Fruit fly (Drosophila melanogaster) whole organism, embryonic: Measurements from ENCODE around the gene CG13126.
A peak's percentile ranks its signal among the peaks of the same experiment; 100 is the strongest.

ENCODE experiments used
- CG10209 ChIP-seq: fragments of 200-800 bp; sonication (Bioruptor generic); optimal IDR thresholded peaks from 3 replicates; lab custom pipeline; 2017; ENCODE audit warnings: missing biosample characterization, mild to moderate bottlenecking, missing genetic modification characterization, missing genetic modification reagents
- CG10431 ChIP-seq: fragments of 200-800 bp; sonication (Bioruptor generic); optimal IDR thresholded peaks from 3 replicates; lab custom pipeline; 2018; ENCODE audit warnings: missing biosample characterization, mild to moderate bottlenecking, missing genetic modification characterization
- CG12071 ChIP-seq: fragments of 200-800 bp; sonication (Bioruptor generic); optimal IDR thresholded peaks from 3 replicates; lab custom pipeline; 2018; ENCODE audit warnings: missing biosample characterization, mild to moderate bottlenecking, missing genetic modification characterization
- CG12744 ChIP-seq: fragments of 200-800 bp; sonication (Bioruptor generic); optimal IDR thresholded peaks from 2 replicates; lab custom pipeline; 2016; ENCODE audit warnings: missing biosample characterization, missing genetic modification characterization
- CG12942 ChIP-seq: fragments of 200-800 bp; sonication (Bioruptor generic); optimal IDR thresholded peaks from 3 replicates; lab custom pipeline; 2016; ENCODE audit warnings: missing biosample characterization, missing genetic modification characterization
- CG14860 ChIP-seq: fragments of 200-800 bp; sonication (Bioruptor generic); IDR thresholded peaks from 3 replicates; pipeline ENCODE4 v1.3.6; 2022; ENCODE audit warnings: missing biosample characterization, missing genetic modification characterization; ENCODE audit not compliant: partially characterized antibody
- CG15479 ChIP-seq: fragments of 200-800 bp; sonication (Bioruptor generic); optimal IDR thresholded peaks from 3 replicates; lab custom pipeline; 2019; ENCODE audit warnings: missing biosample characterization, mild to moderate bottlenecking, missing genetic modification characterization, moderate library complexity
- CG17829 ChIP-seq: fragments of 200-800 bp; optimal IDR thresholded peaks from 2 replicates; lab custom pipeline; 2019; ENCODE audit warnings: missing biosample characterization, mild to moderate bottlenecking, missing genetic modification characterization, moderate library complexity
- CG2116 ChIP-seq: fragments of 200-800 bp; sonication (Bioruptor generic); optimal IDR thresholded peaks from 3 replicates; lab custom pipeline; 2018; ENCODE audit warnings: missing biosample characterization, mild to moderate bottlenecking, missing genetic modification characterization
- CG2889 ChIP-seq: fragments of 200-800 bp; sonication (Bioruptor generic); IDR thresholded peaks from 3 replicates; pipeline ENCODE4 v1.3.6; 2022; ENCODE audit warnings: missing biosample characterization, missing genetic modification characterization
- CG31441 ChIP-seq: fragments of 200-800 bp; sonication (Bioruptor generic); IDR thresholded peaks from 2 replicates; pipeline ENCODE4 v1.3.6; 2022; ENCODE audit warnings: missing biosample characterization, missing genetic modification characterization
- CG32532 ChIP-seq: fragments of 200-800 bp; sonication (Bioruptor generic); IDR thresholded peaks from 2 replicates; pipeline ENCODE4 v1.3.6; 2022; ENCODE audit warnings: missing biosample characterization, missing genetic modification characterization
- CG42726 ChIP-seq: fragments of 200-800 bp; sonication (Bioruptor generic); IDR thresholded peaks from 2 replicates; pipeline ENCODE4 v1.3.6; 2022; ENCODE audit warnings: missing biosample characterization, missing genetic modification characterization; ENCODE audit not compliant: partially characterized antibody
- CG4617 ChIP-seq: fragments of 200-800 bp; sonication (Bioruptor generic); optimal IDR thresholded peaks from 3 replicates; lab custom pipeline; 2016; ENCODE audit warnings: missing biosample characterization, missing genetic modification characterization, borderline replicate concordance
- CG6683 ChIP-seq: fragments of 200-800 bp; sonication (Bioruptor generic); optimal IDR thresholded peaks from 2 replicates; lab custom pipeline; 2017; ENCODE audit warnings: missing biosample characterization, mild to moderate bottlenecking, missing genetic modification characterization, missing genetic modification reagents
- CG7271 ChIP-seq: fragments of 200-800 bp; sonication (Bioruptor generic); optimal IDR thresholded peaks from 2 replicates; lab custom pipeline; 2018; ENCODE audit warnings: missing biosample characterization, mild to moderate bottlenecking, missing genetic modification characterization, moderate library complexity
- CG7928 ChIP-seq: fragments of 200-800 bp; sonication (Bioruptor generic); optimal IDR thresholded peaks from 2 replicates; lab custom pipeline; 2017; ENCODE audit warnings: missing biosample characterization, mild to moderate bottlenecking, missing genetic modification characterization
- CG9215 ChIP-seq: fragments of 200-800 bp; sonication (Bioruptor generic); IDR thresholded peaks from 2 replicates; pipeline ENCODE4 v1.3.6; 2022; ENCODE audit warnings: missing biosample characterization, missing genetic modification characterization
- CTCF ChIP-seq: fragments of 200-800 bp; sonication (Bioruptor generic); optimal IDR thresholded peaks from 2 replicates; lab custom pipeline; 2017; ENCODE audit warnings: missing biosample characterization, mild to moderate bottlenecking, missing genetic modification characterization, moderate library complexity
- Camta ChIP-seq: fragments of 200-800 bp; sonication (Bioruptor generic); optimal IDR thresholded peaks from 2 replicates; lab custom pipeline; 2016; ENCODE audit warnings: missing biosample characterization, missing genetic modification characterization
- Dfd ChIP-seq, 2 experiments: fragments of >200 bp; optimal IDR thresholded peaks; 2 replicates each; lab custom pipeline; 2017; ENCODE audit warnings: missing biosample characterization in 2 of 2, missing genetic modification characterization in 2 of 2
- Doc2 ChIP-seq: fragments of 200-800 bp; sonication (Bioruptor generic); IDR thresholded peaks from 2 replicates; pipeline ENCODE4 v1.3.6; 2022; ENCODE audit warnings: missing biosample characterization, missing genetic modification characterization
- Ets97D ChIP-seq: fragments of 200-800 bp; sonication (Bioruptor generic); optimal IDR thresholded peaks from 3 replicates; lab custom pipeline; 2016; ENCODE audit warnings: missing biosample characterization, missing genetic modification characterization
- GATAe ChIP-seq: fragments of 200-800 bp; sonication (Bioruptor generic); conservative IDR thresholded peaks from 2 replicates; pipeline ENCODE4 v1.3.6; 2022; ENCODE audit warnings: missing biosample characterization, missing genetic modification characterization
- Neu2 ChIP-seq: fragments of 200-800 bp; sonication (Bioruptor generic); optimal IDR thresholded peaks from 3 replicates; lab custom pipeline; 2016; ENCODE audit warnings: missing biosample characterization, missing genetic modification characterization, borderline replicate concordance
- Sry-β ChIP-seq: fragments of 200-800 bp; sonication (Bioruptor generic); optimal IDR thresholded peaks from 2 replicates; lab custom pipeline; 2018; ENCODE audit warnings: missing biosample characterization, mild to moderate bottlenecking, missing genetic modification characterization, moderate library complexity
- Ssrp ChIP-seq: fragments of 200-800 bp; sonication (Bioruptor generic); optimal IDR thresholded peaks from 2 replicates; lab custom pipeline; 2018; ENCODE audit warnings: missing biosample characterization, mild to moderate bottlenecking, missing genetic modification characterization, moderate library complexity
- YL-1 ChIP-seq: fragments of 200-800 bp; sonication (Bioruptor generic); optimal IDR thresholded peaks from 3 replicates; lab custom pipeline; 2017; ENCODE audit warnings: missing biosample characterization, mild to moderate bottlenecking, missing genetic modification characterization
- ap ChIP-seq: fragments of 200-800 bp; sonication (Bioruptor generic); IDR thresholded peaks from 2 replicates; pipeline ENCODE4 v1.3.6; 2022; ENCODE audit warnings: missing biosample characterization, missing genetic modification characterization
- cad ChIP-seq: fragments of >200 bp; optimal IDR thresholded peaks from 2 replicates; lab custom pipeline; 2017; ENCODE audit warnings: missing biosample characterization, missing genetic modification characterization
- cas ChIP-seq: fragments of 200-800 bp; sonication (Bioruptor generic); IDR thresholded peaks from 2 replicates; pipeline ENCODE4 v1.3.6; 2022; ENCODE audit warnings: missing biosample characterization, missing genetic modification characterization
- chm ChIP-seq: fragments of 200-800 bp; sonication (Bioruptor generic); IDR thresholded peaks from 2 replicates; pipeline ENCODE4 v1.3.6; 2022; ENCODE audit warnings: missing biosample characterization, missing genetic modification characterization
- dimm ChIP-seq: fragments of 200-800 bp; sonication (Bioruptor generic); IDR thresholded peaks from 2 replicates; pipeline ENCODE4 v1.3.6; 2022; ENCODE audit warnings: missing biosample characterization, missing genetic modification characterization
- en ChIP-seq: fragments of 200-800 bp; sonication (Bioruptor generic); optimal IDR thresholded peaks from 2 replicates; lab custom pipeline; 2016; ENCODE audit warnings: missing biosample characterization, missing genetic modification characterization
- gem ChIP-seq: fragments of 200-800 bp; sonication (Bioruptor generic); optimal IDR thresholded peaks from 2 replicates; lab custom pipeline; 2019; ENCODE audit warnings: missing biosample characterization, mild to moderate bottlenecking, missing genetic modification characterization, moderate library complexity
- grau ChIP-seq: fragments of 200-800 bp; optimal IDR thresholded peaks from 3 replicates; lab custom pipeline; 2019; ENCODE audit warnings: missing biosample characterization, mild to moderate bottlenecking, missing genetic modification characterization, moderate library complexity
- kah ChIP-seq: fragments of 200-800 bp; sonication (Bioruptor generic); optimal IDR thresholded peaks from 2 replicates; lab custom pipeline; 2018; ENCODE audit warnings: missing biosample characterization, mild to moderate bottlenecking, missing genetic modification characterization
- lab ChIP-seq: fragments of 200-800 bp; sonication (Bioruptor generic); optimal IDR thresholded peaks from 3 replicates; lab custom pipeline; 2017; ENCODE audit warnings: missing biosample characterization, missing genetic modification characterization, mild to moderate bottlenecking, moderate library complexity, missing genetic modification reagents
- maf-S ChIP-seq: fragments of 200-800 bp; sonication (Bioruptor generic); optimal IDR thresholded peaks from 2 replicates; lab custom pipeline; 2016; ENCODE audit warnings: missing biosample characterization, missing genetic modification characterization
- nmo ChIP-seq: fragments of 200-800 bp; sonication (Bioruptor generic); optimal IDR thresholded peaks from 2 replicates; lab custom pipeline; 2018; ENCODE audit warnings: missing biosample characterization, mild to moderate bottlenecking, missing genetic modification characterization, moderate library complexity
- nom ChIP-seq: fragments of 200-800 bp; sonication (Bioruptor generic); optimal IDR thresholded peaks from 2 replicates; lab custom pipeline; 2017; ENCODE audit warnings: missing biosample characterization, missing genetic modification characterization, mild to moderate bottlenecking, moderate library complexity, missing genetic modification reagents
- psq ChIP-seq: fragments of 200-800 bp; sonication (Bioruptor generic); optimal IDR thresholded peaks from 2 replicates; lab custom pipeline; 2017; ENCODE audit warnings: missing biosample characterization, missing genetic modification characterization
- sisA ChIP-seq: fragments of 200-800 bp; sonication (Bioruptor generic); IDR thresholded peaks from 2 replicates; pipeline ENCODE4 v1.3.6; 2022; ENCODE audit warnings: missing biosample characterization, missing genetic modification characterization
- slou ChIP-seq: fragments of 200-800 bp; sonication (Bioruptor generic); optimal IDR thresholded peaks from 3 replicates; lab custom pipeline; 2016; ENCODE audit warnings: missing biosample characterization, missing genetic modification characterization
- sna ChIP-seq: fragments of 200-800 bp; sonication (Bioruptor generic); IDR thresholded peaks from 2 replicates; pipeline ENCODE4 v1.3.6; 2022; ENCODE audit warnings: missing biosample characterization, missing genetic modification characterization; ENCODE audit not compliant: partially characterized antibody
- tgo ChIP-seq: fragments of 200-800 bp; sonication (Bioruptor generic); IDR thresholded peaks from 3 replicates; pipeline ENCODE4 v1.3.6; 2022; ENCODE audit warnings: missing biosample characterization, missing genetic modification characterization
- tll ChIP-seq, 2 experiments: fragments of 200-800 bp in 1 of 2; fragments of >200 bp in 1 of 2; sonication (Bioruptor generic) in 1 of 2; optimal IDR thresholded peaks; 2 replicates each; lab custom pipeline; 2017 to 2019; ENCODE audit warnings: missing biosample characterization in 2 of 2, missing genetic modification characterization in 2 of 2, mild to moderate bottlenecking in 1 of 2, moderate library complexity in 1 of 2
- trh ChIP-seq: fragments of 200-800 bp; sonication (Bioruptor generic); optimal IDR thresholded peaks from 2 replicates; lab custom pipeline; 2016; ENCODE audit warnings: missing biosample characterization, missing genetic modification characterization
- twi ChIP-seq: fragments of 200-800 bp; optimal IDR thresholded peaks from 2 replicates; lab custom pipeline; 2019; ENCODE audit warnings: missing biosample characterization, mild to moderate bottlenecking, missing genetic modification characterization, moderate library complexity
- vvl ChIP-seq: fragments of 200-800 bp; sonication (Bioruptor generic); IDR thresholded peaks from 2 replicates; pipeline ENCODE4 v1.3.6; 2022; ENCODE audit warnings: missing biosample characterization, missing genetic modification characterization
- z ChIP-seq: fragments of 200-800 bp; sonication (Bioruptor generic); IDR thresholded peaks from 3 replicates; pipeline ENCODE4 v1.3.6; 2022; ENCODE audit warnings: missing biosample characterization, missing genetic modification characterization
- zfh1 ChIP-seq: fragments of 200-800 bp; sonication (Bioruptor generic); IDR thresholded peaks from 3 replicates; pipeline ENCODE4 v1.3.6; 2022; ENCODE audit warnings: missing biosample characterization, missing genetic modification characterization

The CG13126 gene

dm6 chr2L:9963603-9964042 lies 9.6 kb upstream of the CG13126 start, which contains the start of gene CG5850 (continued):
- TF ChIP-seq Neu2 (no peak), slou (GFP tag; lab: Kevin White, UChicago) (no peak), psq (GFP tag; lab: Kevin White, UChicago) (no peak), cad (no peak), trh (no peak), kah (GFP tag; lab: Kevin White, UChicago) (no peak), CG2889 (GFP tag; lab: Robert Waterston, UW) (no peak), CG12071 (GFP tag; lab: Kevin White, UChicago) (no peak), CG7271 (tag; lab: Kevin White, UChicago) (no peak), Dfd (GFP tag; optimal IDR thresholded peaks at IDR 0.05; lab: Kevin White, UChicago) (no peak), gem (tag; lab: Kevin White, UChicago) (peak; percentile 53), Camta (GFP tag; lab: Kevin White, UChicago) (no peak), CTCF (no peak), Ssrp (no peak), CG12942 (GFP tag; lab: Kevin White, UChicago) (no peak), twi (tag; lab: Kevin White, UChicago) (no peak), chm (GFP tag; lab: Robert Waterston, UW) (no peak), cas (no peak), lab (peak; percentile 17), CG7928 (peak; percentile 85), tll (GFP tag; optimal IDR thresholded peaks at IDR 0.05; lab: Kevin White, UChicago) (no peak), vvl (no peak), sisA (no peak), CG42726 (GFP tag; lab: Robert Waterston, UW) (no peak), CG32532 (GFP tag; lab: Robert Waterston, UW) (no peak), sna (GFP tag; lab: Robert Waterston, UW) (0 out of 2 replicates have a peak, but pooled peaks have one; percentile 33), CG17829 (tag; lab: Kevin White, UChicago) (peak; percentile 33), Doc2 (GFP tag; lab: Robert Waterston, UW) (no peak), CG10209 (no peak), grau (tag; lab: Kevin White, UChicago) (peak; percentile 9), CG15479 (no peak), ap (GFP tag; lab: Robert Waterston, UW) (no peak), z (GFP tag; lab: Robert Waterston, UW) (no peak), dimm (GFP tag; lab: Robert Waterston, UW) (no peak), maf-S (GFP tag; lab: Kevin White, UChicago) (no peak), CG2116 (GFP tag; lab: Kevin White, UChicago) (peak; percentile 27), nom (peak; percentile 21), GATAe (GFP tag; lab: Robert Waterston, UW) (no peak), Ets97D (no peak), nmo (GFP tag; lab: Kevin White, UChicago) (peak; percentile 8), CG10431 (GFP tag; lab: Kevin White, UChicago) (peak; percentile 20), CG6683 (no peak), tgo (GFP tag; lab: Robert Waterston, UW) (no peak), en (no peak), zfh1 (GFP tag; lab: Robert Waterston, UW) (no peak), CG12744 (GFP tag; lab: Kevin White, UChicago) (no peak), CG14860 (no peak), CG31441 (GFP tag; lab: Robert Waterston, UW) (peak; percentile 59), CG4617 (GFP tag; lab: Kevin White, UChicago) (peak; percentile 60), CG9215 (GFP tag; lab: Robert Waterston, UW) (no peak), Sry-β (no peak), YL-1 (GFP tag; lab: Kevin White, UChicago) (peak; percentile 77)
